Fruit fly (Drosophila melanogaster): Measurements from ENCODE around the gene Thor.

DNA sequence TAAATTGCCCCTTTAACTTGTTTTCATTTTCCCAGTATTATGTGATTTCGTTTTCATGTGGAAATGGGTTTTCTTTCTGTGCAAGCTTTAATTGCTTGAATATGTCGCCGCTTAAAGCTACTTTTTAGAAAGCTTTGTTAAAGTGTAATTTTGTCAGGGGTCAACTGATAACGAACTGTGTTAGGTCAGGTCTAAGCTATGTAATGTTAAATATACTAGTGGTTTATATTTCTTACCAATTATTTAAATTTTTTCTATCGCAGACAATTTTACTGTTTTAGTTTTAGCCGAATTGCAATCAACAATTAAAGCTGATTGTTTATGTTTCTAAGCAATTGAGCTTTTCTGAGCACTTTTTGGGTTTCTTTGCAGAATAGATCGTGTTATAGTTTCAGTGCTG is 28.1 kb downstream of the Thor start:
- TF ChIP-seq CG5204 (GFP tag; optimal IDR thresholded peaks at IDR 0.05) (no peak), toe (GFP tag; optimal IDR thresholded peaks at IDR 0.05) (no peak), pad (GFP tag; optimal IDR thresholded peaks at IDR 0.05) (no peak), bab1 (GFP tag; optimal IDR thresholded peaks at IDR 0.05) (no peak), CG7101 (tag; optimal IDR thresholded peaks at IDR 0.05) (no peak), Mnt (GFP tag; optimal IDR thresholded peaks at IDR 0.05) (no peak), Hr96 (GFP tag; optimal IDR thresholded peaks at IDR 0.05) (no peak), cnc (optimal IDR thresholded peaks at IDR 0.05) (no peak), ovo (GFP tag; optimal IDR thresholded peaks at IDR 0.05) (no peak), kay (GFP tag; ENCODE audit: borderline replicate concordance) (peak; percentile 82), Crg-1 (GFP tag; optimal IDR thresholded peaks at IDR 0.05) (no peak), CG12768 (GFP tag; optimal IDR thresholded peaks at IDR 0.05) (no peak), Clk (GFP tag; optimal IDR thresholded peaks at IDR 0.05) (no peak), cic (GFP tag; optimal IDR thresholded peaks at IDR 0.05) (no peak)
